Worm (Caenorhabditis elegans): ENCODE results near the gene srg-1.

The srg-1 gene

ce11 chrIII:6270277-6270676 lies 12.1 kb upstream of the srg-1 start, which contains the start of gene srg-3:
Gene srg-3 (minus strand): TSS chrIII:6270377.
- TF ChIP-seq F13H6.1 (tag; optimal IDR thresholded peaks at IDR 0.05) (no peak), ceh-19 (GFP tag; optimal IDR thresholded peaks at IDR 0.05) (no peak), T23F11.4 (GFP tag; optimal IDR thresholded peaks at IDR 0.05) (no peak), ets-4 (tag; optimal IDR thresholded peaks at IDR 0.05) (no peak)

- TF ChIP-seq ceh-9 (tag; optimal IDR thresholded peaks at IDR 0.05) (no peak), fkh-10 (GFP tag; optimal IDR thresholded peaks at IDR 0.05) (no peak), ceh-24 (tag; optimal IDR thresholded peaks at IDR 0.05) (no peak), ceh-18 (tag; optimal IDR thresholded peaks at IDR 0.05) (no peak), ceh-14 (tag; optimal IDR thresholded peaks at IDR 0.05) (no peak), elt-2 (tag; optimal IDR thresholded peaks at IDR 0.05) (no peak), unc-55 (GFP tag; optimal IDR thresholded peaks at IDR 0.05) (no peak), ceh-19 (GFP tag; optimal IDR thresholded peaks at IDR 0.05) (no peak), pha-2 (tag; optimal IDR thresholded peaks at IDR 0.05) (no peak), pag-3 (tag; optimal IDR thresholded peaks at IDR 0.05; ENCODE audit: borderline replicate concordance) (no peak), ztf-16 (tag; optimal IDR thresholded peaks at IDR 0.05) (no peak), mec-3 (tag; optimal IDR thresholded peaks at IDR 0.05; ENCODE audit: borderline replicate concordance) (no peak), sox-4 (tag; optimal IDR thresholded peaks at IDR 0.05) (no peak)
Observed at ce11 chrIII:6268061-6268460, 9.9 kb upstream of the srg-1 start, which contains the start of gene srg-7. Gene srg-7 (minus strand): TSS chrIII:6268161.

- TF ChIP-seq sox-4 (tag; optimal IDR thresholded peaks at IDR 0.05), result no peak
- TF ChIP-seq pax-1 (tag; optimal IDR thresholded peaks at IDR 0.05), result no peak
- TF ChIP-seq ceh-18 (tag; optimal IDR thresholded peaks at IDR 0.05), result no peak
Observed at ce11 chrIII:6265911-6266310, 7.7 kb upstream of the srg-1 start, which contains the start of gene srg-6. Gene srg-6 (minus strand): TSS chrIII:6266011.

ce11 chrIII:6264447-6264846 lies 6.3 kb upstream of the srg-1 start, which contains the start of gene srg-5:
Gene srg-5 (minus strand): TSS chrIII:6264547.
- TF ChIP-seq zip-5 (tag; optimal IDR thresholded peaks at IDR 0.05), result no peak
- TF ChIP-seq eyg-1 (tag; optimal IDR thresholded peaks at IDR 0.05), result no peak
- no peak for TF ChIP-seq hlh-13 (GFP tag; optimal IDR thresholded peaks at IDR 0.05)
- TF ChIP-seq ceh-24 (tag; optimal IDR thresholded peaks at IDR 0.05), result no peak
- no peak for TF ChIP-seq ceh-6 (GFP tag; optimal IDR thresholded peaks at IDR 0.05)
- TF ChIP-seq pax-1 (tag; optimal IDR thresholded peaks at IDR 0.05), result no peak
- no peak for TF ChIP-seq dve-1 (tag; optimal IDR thresholded peaks at IDR 0.05)
- no peak for TF ChIP-seq fkh-6 (tag; optimal IDR thresholded peaks at IDR 0.05)
- TF ChIP-seq lim-6 (tag; optimal IDR thresholded peaks at IDR 0.05), result no peak
- no peak for TF ChIP-seq ceh-30 (tag; optimal IDR thresholded peaks at IDR 0.05)
- no peak for TF ChIP-seq syd-9 (tag; optimal IDR thresholded peaks at IDR 0.05)
- TF ChIP-seq sox-4 (tag; optimal IDR thresholded peaks at IDR 0.05), result no peak
- no peak for TF ChIP-seq ahr-1 (tag; optimal IDR thresholded peaks at IDR 0.05)
- no peak for TF ChIP-seq lin-11 (tag; optimal IDR thresholded peaks at IDR 0.05)
- no peak for TF ChIP-seq pag-3 (tag; optimal IDR thresholded peaks at IDR 0.05; ENCODE audit: borderline replicate concordance)
- TF ChIP-seq ceh-31 (tag; optimal IDR thresholded peaks at IDR 0.05), result no peak

ce11 chrIII:6261985-6262384 lies 3.8 kb upstream of the srg-1 start, which contains the start of gene srg-4:
Gene srg-4 (minus strand): TSS chrIII:6262085.
- TF ChIP-seq ref-2 (tag; optimal IDR thresholded peaks at IDR 0.05) (no peak), ceh-24 (tag; optimal IDR thresholded peaks at IDR 0.05) (no peak), gmeb-2 (tag; optimal IDR thresholded peaks at IDR 0.05) (no peak), Y22D7AL.16 (tag; optimal IDR thresholded peaks at IDR 0.05) (no peak), sox-2 (GFP tag; IDR thresholded peaks at IDR 0.05) (no peak), ceh-22 (tag; optimal IDR thresholded peaks at IDR 0.05) (no peak), nfya-1 (tag; optimal IDR thresholded peaks at IDR 0.05) (no peak), unc-86 (tag; optimal IDR thresholded peaks at IDR 0.05) (no peak), pha-4 (tag; optimal IDR thresholded peaks at IDR 0.05) (no peak)
